Worm (Caenorhabditis elegans): Measurements from ENCODE around the gene srg-1.

DNA sequence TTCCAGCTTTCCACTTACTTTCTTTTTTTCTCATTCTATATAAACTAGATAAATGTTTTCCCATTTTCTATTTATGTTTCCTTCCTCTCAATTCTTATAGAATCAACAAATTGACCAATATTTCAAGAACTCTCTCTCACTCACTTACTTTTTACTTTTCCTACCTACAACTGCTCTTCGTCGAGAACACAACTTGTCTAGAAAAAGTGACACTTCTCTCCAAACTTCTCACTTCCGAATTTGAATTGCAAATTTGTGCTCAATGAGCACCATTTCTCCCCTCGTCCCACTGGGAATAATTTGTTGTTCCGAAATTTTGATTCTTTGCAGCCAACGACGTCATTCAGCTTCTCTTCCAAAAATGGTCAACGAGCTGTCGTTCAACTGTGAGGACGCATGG is 40.0 kb upstream of the srg-1 start, which contains the start of gene F47D12.3:
- TF ChIP-seq snpc-4 (tag; optimal IDR thresholded peaks at IDR 0.05), result no peak
- TF ChIP-seq fkh-10 (GFP tag; optimal IDR thresholded peaks at IDR 0.05), result no peak
- TF ChIP-seq snpc-1.2 (GFP tag; IDR thresholded peaks at IDR 0.05), result no peak
- no peak for TF ChIP-seq T20F7.1 (GFP tag; optimal IDR thresholded peaks at IDR 0.05)
- TF ChIP-seq ceh-28 (tag; optimal IDR thresholded peaks at IDR 0.05), result no peak
- TF ChIP-seq aha-1 (tag), result no peak
- TF ChIP-seq pqm-1 (tag; optimal IDR thresholded peaks at IDR 0.05), result no peak
- TF ChIP-seq nhr-76 (tag; optimal IDR thresholded peaks at IDR 0.05), result no peak
- no peak for TF ChIP-seq dpl-1 (GFP tag; optimal IDR thresholded peaks at IDR 0.05)
- TF ChIP-seq F49E8.2 (tag; optimal IDR thresholded peaks at IDR 0.05; ENCODE audit: borderline replicate concordance), result no peak
- no peak for TF ChIP-seq mdl-1 (tag; optimal IDR thresholded peaks at IDR 0.05)
- TF ChIP-seq lsy-2 (tag; optimal IDR thresholded peaks at IDR 0.05), result no peak
- TF ChIP-seq unc-39 (tag; optimal IDR thresholded peaks at IDR 0.05), result no peak
- TF ChIP-seq fos-1 (tag; optimal IDR thresholded peaks at IDR 0.05), result no peak
